Fruit fly (Drosophila melanogaster): ENCODE results near the gene CG32655.

CG32655 gene

dm6 chrX:12248836-12249235 is 13.2 kb upstream of the CG32655 start (continued):
- TF ChIP-seq mld (GFP tag; IDR thresholded peaks at IDR 0.05; ENCODE audit: partially characterized antibody) (no peak), shn (GFP tag; optimal IDR thresholded peaks at IDR 0.05) (no peak), CkIIα-i1 (GFP tag; IDR thresholded peaks at IDR 0.05) (no peak), gem (tag; optimal IDR thresholded peaks at IDR 0.05) (peak; percentile 69), knrl (GFP tag; IDR thresholded peaks at IDR 0.05; ENCODE audit: partially characterized antibody) (no peak), Dref (GFP tag; IDR thresholded peaks at IDR 0.05) (no peak), sima (GFP tag; optimal IDR thresholded peaks at IDR 0.05) (no peak), pfk (GFP tag; optimal IDR thresholded peaks at IDR 0.05) (no peak), fd102C (GFP tag; optimal IDR thresholded peaks at IDR 0.05) (no peak), CG14667 (GFP tag; IDR thresholded peaks at IDR 0.05) (no peak), dimm (GFP tag; IDR thresholded peaks at IDR 0.05) (no peak), CG10565 (GFP tag; optimal IDR thresholded peaks at IDR 0.05) (no peak), CG33213 (GFP tag; optimal IDR thresholded peaks at IDR 0.05) (no peak), abd-A (tag; optimal IDR thresholded peaks at IDR 0.05) (no peak), dpn (GFP tag; optimal IDR thresholded peaks at IDR 0.05) (peak in 1 of 2 experiments; percentile 18), Sry-β (GFP tag; optimal IDR thresholded peaks at IDR 0.05) (no peak), jing (GFP tag; optimal IDR thresholded peaks at IDR 0.05) (peak; percentile 6), bcd (GFP tag; optimal IDR thresholded peaks at IDR 0.05) (peak; percentile 14), CG6254 (GFP tag; optimal IDR thresholded peaks at IDR 0.05) (peak; percentile 15), bsh (GFP tag; optimal IDR thresholded peaks at IDR 0.05) (peak in 1 of 2 experiments; percentile 73), CG11504 (tag; optimal IDR thresholded peaks at IDR 0.05) (peak; percentile 65), slp2 (GFP tag; optimal IDR thresholded peaks at IDR 0.05) (no peak), nom (GFP tag; optimal IDR thresholded peaks at IDR 0.05) (no peak), Fer3 (tag; optimal IDR thresholded peaks at IDR 0.05) (peak; percentile 22), bab2 (GFP tag; optimal IDR thresholded peaks at IDR 0.05) (peak; percentile 7), HHEX (GFP tag; optimal IDR thresholded peaks at IDR 0.05) (peak; percentile 1), Lhr (GFP tag; optimal IDR thresholded peaks at IDR 0.05) (no peak), sr (GFP tag; IDR thresholded peaks at IDR 0.05) (no peak), mam (GFP tag; optimal IDR thresholded peaks at IDR 0.05) (no peak), aop (GFP tag; IDR thresholded peaks at IDR 0.05) (no peak), CG17361 (GFP tag; IDR thresholded peaks at IDR 0.05) (0 out of 3 replicates have a peak, but pooled peaks have one; percentile 40), Dp (GFP tag; optimal IDR thresholded peaks at IDR 0.05) (no peak), CG17359 (tag; optimal IDR thresholded peaks at IDR 0.05) (peak; percentile 31), CG3407 (GFP tag; optimal IDR thresholded peaks at IDR 0.05) (peak; percentile 15), tx (GFP tag; optimal IDR thresholded peaks at IDR 0.05) (no peak), CG10274 (GFP tag; optimal IDR thresholded peaks at IDR 0.05) (no peak), tin (GFP tag; optimal IDR thresholded peaks at IDR 0.05) (peak; percentile 37), tap (tag; optimal IDR thresholded peaks at IDR 0.05) (peak; percentile 17), gsb-n (tag; optimal IDR thresholded peaks at IDR 0.05) (peak; percentile 1), CG8944 (GFP tag; optimal IDR thresholded peaks at IDR 0.05) (no peak), sd (tag; optimal IDR thresholded peaks at IDR 0.05) (no peak), Ada2b (GFP tag; IDR thresholded peaks at IDR 0.05) (no peak), NFAT (GFP tag; IDR thresholded peaks at IDR 0.05) (no peak), gcm (GFP tag; optimal IDR thresholded peaks at IDR 0.05) (peak; percentile 32), Ssrp (tag; optimal IDR thresholded peaks at IDR 0.05) (peak; percentile 40), Aef1 (GFP tag; IDR thresholded peaks at IDR 0.05) (no peak), CG11093 (GFP tag; IDR thresholded peaks at IDR 0.05) (no peak), CG15269 (tag; optimal IDR thresholded peaks at IDR 0.05) (peak; percentile 33), CG3065 (GFP tag; optimal IDR thresholded peaks at IDR 0.05) (no peak), CG8359 (GFP tag; optimal IDR thresholded peaks at IDR 0.05; ENCODE audit: borderline replicate concordance) (no peak), chn (GFP tag; optimal IDR thresholded peaks at IDR 0.05) (peak; percentile 26)

Data from whole organism, embryonic.